Worm (Caenorhabditis elegans): ENCODE data around the gene trap-4.

- TF ChIP-seq W03F9.2 (tag; optimal IDR thresholded peaks at IDR 0.05) (no peak), dao-5 (tag; optimal IDR thresholded peaks at IDR 0.05) (no peak)
Observed at ce11 chrIII:11923586-11923985, 3.1 kb downstream of the trap-4 start, which contains the start of gene nft-1.
